Fruit fly (Drosophila melanogaster): ENCODE measurements around the gene CG7115.

DNA sequence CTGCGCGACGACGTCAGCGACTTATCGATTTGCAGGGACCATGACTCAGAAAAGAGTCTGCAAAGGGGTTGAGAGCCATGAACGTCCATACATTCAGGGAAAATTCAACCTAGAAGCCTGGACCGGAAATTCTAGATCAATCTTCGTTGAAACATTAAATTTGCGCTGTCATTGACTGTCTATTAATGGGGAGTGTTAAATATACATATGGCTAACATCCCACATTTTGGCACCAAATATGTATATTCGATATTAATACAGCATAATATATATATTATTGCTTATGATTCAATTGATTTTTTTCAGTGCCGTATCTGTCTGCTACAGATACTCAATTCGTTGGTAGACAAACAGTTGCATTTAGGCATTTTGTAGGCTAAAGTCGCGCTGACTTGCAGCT is 47.7 kb downstream of the CG7115 start:
- no peak for TF ChIP-seq psq (optimal IDR thresholded peaks at IDR 0.05)
- TF ChIP-seq pan (optimal IDR thresholded peaks at IDR 0.05) = no peak
- no peak for TF ChIP-seq EcR (GFP tag; optimal IDR thresholded peaks at IDR 0.05)
- no peak for TF ChIP-seq Dll (optimal IDR thresholded peaks at IDR 0.05)
